Fruit fly (Drosophila melanogaster) whole organism, embryonic: Measurements from ENCODE around the gene yellow-e2.

ENCODE experiments used
- Atf6 ChIP-seq: fragments of 200-800 bp; sonication (Bioruptor generic); IDR thresholded peaks from 2 replicates; pipeline ENCODE4 v1.3.6; 2022; ENCODE audit warnings: missing biosample characterization, missing genetic modification characterization
- CG11085 ChIP-seq: fragments of 200-800 bp; sonication (Bioruptor generic); IDR thresholded peaks from 2 replicates; pipeline ENCODE4 v1.3.6; 2022; ENCODE audit warnings: missing biosample characterization, missing genetic modification characterization
- CG15696 ChIP-seq: fragments of 200-800 bp; sonication (Bioruptor generic); optimal IDR thresholded peaks from 2 replicates; lab custom pipeline; 2019; ENCODE audit warnings: missing biosample characterization, mild to moderate bottlenecking, missing genetic modification characterization, moderate library complexity
- CG3163 ChIP-seq: fragments of 200-800 bp; sonication (Bioruptor generic); optimal IDR thresholded peaks from 3 replicates; lab custom pipeline; 2016; ENCODE audit warnings: missing biosample characterization, missing genetic modification characterization
- CG34224 ChIP-seq: fragments of 200-800 bp; sonication (Bioruptor generic); IDR thresholded peaks from 3 replicates; pipeline ENCODE4 v1.3.6; 2022; ENCODE audit warnings: missing biosample characterization, missing genetic modification characterization; ENCODE audit not compliant: partially characterized antibody
- ERR ChIP-seq: fragments of 200-800 bp; sonication (Bioruptor generic); optimal IDR thresholded peaks from 2 replicates; lab custom pipeline; 2016; ENCODE audit warnings: missing biosample characterization, missing genetic modification characterization
- Mrtf ChIP-seq: fragments of 200-800 bp; sonication (Bioruptor generic); IDR thresholded peaks from 3 replicates; pipeline ENCODE4 v1.3.6; 2022; ENCODE audit warnings: missing biosample characterization, missing genetic modification characterization
- bbx ChIP-seq: fragments of 200-800 bp; sonication (Bioruptor generic); IDR thresholded peaks from 2 replicates; pipeline ENCODE4 v1.3.6; 2022; ENCODE audit warnings: missing biosample characterization, missing genetic modification characterization; ENCODE audit not compliant: partially characterized antibody
- crc ChIP-seq: fragments of 200-800 bp; sonication (Bioruptor generic); optimal IDR thresholded peaks from 2 replicates; lab custom pipeline; 2016; ENCODE audit warnings: missing biosample characterization, missing genetic modification characterization
- dan ChIP-seq: fragments of 200-800 bp; sonication (Bioruptor generic); IDR thresholded peaks from 2 replicates; pipeline ENCODE4 v1.3.6; 2022; ENCODE audit warnings: missing biosample characterization, missing genetic modification characterization
- grn ChIP-seq: fragments of 200-800 bp; sonication (Bioruptor generic); optimal IDR thresholded peaks from 3 replicates; lab custom pipeline; 2017; ENCODE audit warnings: missing biosample characterization, missing genetic modification characterization
- repo ChIP-seq: fragments of 200-800 bp; sonication (Bioruptor generic); optimal IDR thresholded peaks from 2 replicates; lab custom pipeline; 2016; ENCODE audit warnings: missing biosample characterization, missing genetic modification characterization
- slou ChIP-seq: fragments of 200-800 bp; sonication (Bioruptor generic); optimal IDR thresholded peaks from 3 replicates; lab custom pipeline; 2016; ENCODE audit warnings: missing biosample characterization, missing genetic modification characterization
- zen ChIP-seq: fragments of 200-800 bp; sonication (Bioruptor generic); optimal IDR thresholded peaks from 3 replicates; lab custom pipeline; 2018; ENCODE audit warnings: missing biosample characterization, mild to moderate bottlenecking, missing genetic modification characterization, moderate library complexity

- TF ChIP-seq slou (GFP tag; lab: Kevin White, UChicago): peak; percentile 95
- peak; percentile 82 for TF ChIP-seq repo (GFP tag; lab: Kevin White, UChicago)
- peak; percentile 32 for TF ChIP-seq ERR (GFP tag; lab: Kevin White, UChicago)
- peak; percentile 93 for TF ChIP-seq CG15696 (tag; lab: Kevin White, UChicago)
- peak; percentile 75 for TF ChIP-seq crc
- TF ChIP-seq CG11085 (GFP tag; lab: Robert Waterston, UW): peak; percentile 80
- no peak for TF ChIP-seq dan (GFP tag; lab: Robert Waterston, UW)
- 0 out of 3 replicates have a peak, but pooled peaks have one; percentile 10 for TF ChIP-seq CG34224
- TF ChIP-seq zen (tag; lab: Kevin White, UChicago): peak; percentile 93
- 0 out of 2 replicates have a peak, but pooled peaks have one; percentile 43 for TF ChIP-seq bbx (GFP tag; lab: Robert Waterston, UW)
- peak; percentile 64 for TF ChIP-seq CG3163
- peak; percentile 95 for TF ChIP-seq Atf6
- peak; percentile 3 for TF ChIP-seq grn
- peak; percentile 90 for TF ChIP-seq Mrtf
Observed at dm6 chr3R:13364175-13365174, 42.3 kb downstream of the yellow-e2 start, which contains the start of gene Dic1.
